Fruit fly (Drosophila melanogaster) whole organism, embryonic: ENCODE data around the gene RabX5.

Experiments used
- Ada2b ChIP-seq: fragments of 200-800 bp; sonication (Bioruptor generic); IDR thresholded peaks from 2 replicates; pipeline ENCODE4 v1.3.6; 2022; ENCODE audit warnings: missing biosample characterization, missing genetic modification characterization
- Awh ChIP-seq: fragments of 200-800 bp; sonication (Bioruptor generic); IDR thresholded peaks from 2 replicates; pipeline ENCODE4, ENCODE4 v1.3.6; 2022; ENCODE audit warnings: missing biosample characterization, missing genetic modification characterization
- BEAF-32 ChIP-seq: fragments of 200-800 bp; sonication (Bioruptor generic); optimal IDR thresholded peaks from 3 replicates; lab custom pipeline; 2017; ENCODE audit warnings: missing biosample characterization, missing genetic modification characterization, mild to moderate bottlenecking, moderate library complexity, missing genetic modification reagents
- CG11085 ChIP-seq: fragments of 200-800 bp; sonication (Bioruptor generic); IDR thresholded peaks from 2 replicates; pipeline ENCODE4 v1.3.6; 2022; ENCODE audit warnings: missing biosample characterization, missing genetic modification characterization
- CG14050 ChIP-seq: fragments of 200-800 bp; sonication (Bioruptor generic); IDR thresholded peaks from 3 replicates; pipeline ENCODE4 v1.3.6; 2022; ENCODE audit warnings: missing biosample characterization, missing genetic modification characterization
- CG15601 ChIP-seq: fragments of 200-800 bp; sonication (Bioruptor generic); optimal IDR thresholded peaks from 3 replicates; lab custom pipeline; 2019; ENCODE audit warnings: missing biosample characterization, mild to moderate bottlenecking, missing genetic modification characterization, moderate library complexity
- CG17359 ChIP-seq: fragments of 200-800 bp; sonication (Bioruptor generic); optimal IDR thresholded peaks from 3 replicates; lab custom pipeline; 2018; ENCODE audit warnings: missing biosample characterization, mild to moderate bottlenecking, missing genetic modification characterization, moderate library complexity
- CG18599 ChIP-seq: fragments of 200-800 bp; sonication (Bioruptor generic); optimal IDR thresholded peaks from 3 replicates; lab custom pipeline; 2017; ENCODE audit warnings: missing biosample characterization, missing genetic modification characterization, mild to moderate bottlenecking, moderate library complexity, missing genetic modification reagents
- CG2116 ChIP-seq: fragments of 200-800 bp; sonication (Bioruptor generic); optimal IDR thresholded peaks from 3 replicates; lab custom pipeline; 2018; ENCODE audit warnings: missing biosample characterization, mild to moderate bottlenecking, missing genetic modification characterization
- CG30403 ChIP-seq: fragments of 200-800 bp; sonication (Bioruptor generic); optimal IDR thresholded peaks from 3 replicates; lab custom pipeline; 2016; ENCODE audit warnings: missing biosample characterization, missing genetic modification characterization
- CG32772 ChIP-seq: fragments of 200-800 bp; sonication (Bioruptor generic); IDR thresholded peaks from 2 replicates; pipeline ENCODE4 v1.3.6; 2022; ENCODE audit warnings: missing biosample characterization, missing genetic modification characterization
- CG42726 ChIP-seq: fragments of 200-800 bp; sonication (Bioruptor generic); IDR thresholded peaks from 2 replicates; pipeline ENCODE4 v1.3.6; 2022; ENCODE audit warnings: missing biosample characterization, missing genetic modification characterization; ENCODE audit not compliant: partially characterized antibody
- CG4360 ChIP-seq: fragments of 200-800 bp; sonication (Bioruptor generic); IDR thresholded peaks from 2 replicates; pipeline ENCODE4 v1.3.6; 2022; ENCODE audit warnings: missing biosample characterization, missing genetic modification characterization
- CG4424 ChIP-seq: fragments of 200-800 bp; sonication (Bioruptor generic); optimal IDR thresholded peaks from 3 replicates; lab custom pipeline; 2016; ENCODE audit warnings: missing biosample characterization, missing genetic modification characterization
- CG4617 ChIP-seq: fragments of 200-800 bp; sonication (Bioruptor generic); optimal IDR thresholded peaks from 3 replicates; lab custom pipeline; 2016; ENCODE audit warnings: missing biosample characterization, missing genetic modification characterization, borderline replicate concordance
- CG4854 ChIP-seq: fragments of 200-800 bp; sonication (Bioruptor generic); optimal IDR thresholded peaks from 2 replicates; lab custom pipeline; 2016; ENCODE audit warnings: missing biosample characterization, missing genetic modification characterization, inconsistent platforms
- CG7786 ChIP-seq: fragments of 200-800 bp; sonication (Bioruptor generic); optimal IDR thresholded peaks from 2 replicates; lab custom pipeline; 2016; ENCODE audit warnings: missing biosample characterization, missing genetic modification characterization
- CG8089 ChIP-seq: fragments of 200-800 bp; sonication (Bioruptor generic); optimal IDR thresholded peaks from 3 replicates; lab custom pipeline; 2016; ENCODE audit warnings: missing biosample characterization, missing genetic modification characterization
- CG8388 ChIP-seq: fragments of 200-800 bp; sonication (Bioruptor generic); optimal IDR thresholded peaks from 2 replicates; lab custom pipeline; 2019; ENCODE audit warnings: missing biosample characterization, mild to moderate bottlenecking, missing genetic modification characterization, moderate library complexity
- CG9797 ChIP-seq: fragments of 200-800 bp; sonication (Bioruptor generic); optimal IDR thresholded peaks from 3 replicates; lab custom pipeline; 2018; ENCODE audit warnings: missing biosample characterization, mild to moderate bottlenecking, missing genetic modification characterization
- CG9817 ChIP-seq: fragments of 200-800 bp; sonication (Bioruptor generic); optimal IDR thresholded peaks from 2 replicates; lab custom pipeline; 2018; ENCODE audit warnings: missing biosample characterization, mild to moderate bottlenecking, missing genetic modification characterization, moderate library complexity
- CG9932 ChIP-seq: fragments of 200-800 bp; sonication (Bioruptor generic); IDR thresholded peaks from 2 replicates; pipeline ENCODE4 v1.3.6; 2022; ENCODE audit warnings: missing biosample characterization, missing genetic modification characterization
- D ChIP-seq, 2 experiments: fragments of 200-800 bp in 1 of 2; fragments of >200 bp in 1 of 2; sonication (Bioruptor generic) in 1 of 2; optimal IDR thresholded peaks; 2 replicates in 1 of 2; 3 replicates in 1 of 2; lab custom pipeline; 2017; ENCODE audit warnings: mild to moderate bottlenecking in 1 of 2, missing biosample characterization in 1 of 2, missing genetic modification characterization in 1 of 2, missing genetic modification reagents in 1 of 2
- Fer1 ChIP-seq: fragments of 200-800 bp; sonication (Bioruptor generic); optimal IDR thresholded peaks from 2 replicates; lab custom pipeline; 2017; ENCODE audit warnings: missing biosample characterization, mild to moderate bottlenecking, missing genetic modification characterization
- Fer3 ChIP-seq: fragments of 200-800 bp; sonication (Bioruptor generic); optimal IDR thresholded peaks from 2 replicates; lab custom pipeline; 2018; ENCODE audit warnings: missing biosample characterization, mild to moderate bottlenecking, missing genetic modification characterization, moderate library complexity
- H2.0 ChIP-seq: fragments of 200-800 bp; sonication (Bioruptor generic); IDR thresholded peaks from 2 replicates; pipeline ENCODE4 v1.3.6; 2022; ENCODE audit warnings: missing biosample characterization, missing genetic modification characterization
- HHEX ChIP-seq: fragments of 200-800 bp; sonication (Bioruptor generic); optimal IDR thresholded peaks from 3 replicates; lab custom pipeline; 2017; ENCODE audit warnings: missing biosample characterization, mild to moderate bottlenecking, missing genetic modification characterization, missing genetic modification reagents
- HmgD ChIP-seq: fragments of 200-800 bp; sonication (Bioruptor generic); optimal IDR thresholded peaks from 3 replicates; lab custom pipeline; 2016; ENCODE audit warnings: missing biosample characterization, missing genetic modification characterization
- Hr39 ChIP-seq: fragments of >200 bp; optimal IDR thresholded peaks from 2 replicates; lab custom pipeline; 2017
- MESR4 ChIP-seq: fragments of 200-800 bp; sonication (Bioruptor generic); optimal IDR thresholded peaks from 2 replicates; lab custom pipeline; 2018; ENCODE audit warnings: missing biosample characterization, mild to moderate bottlenecking, missing genetic modification characterization, moderate library complexity
- Max ChIP-seq: fragments of 200-800 bp; sonication (Bioruptor generic); optimal IDR thresholded peaks from 2 replicates; lab custom pipeline; 2016; ENCODE audit warnings: missing biosample characterization, mild to moderate bottlenecking, missing genetic modification characterization
- PHDP ChIP-seq: fragments of 200-800 bp; sonication (Bioruptor generic); optimal IDR thresholded peaks from 3 replicates; lab custom pipeline; 2018; ENCODE audit warnings: missing biosample characterization, mild to moderate bottlenecking, missing genetic modification characterization, moderate library complexity
- Ptx1 ChIP-seq: fragments of 200-800 bp; sonication (Bioruptor generic); IDR thresholded peaks from 2 replicates; pipeline ENCODE4 v1.3.6; 2022; ENCODE audit warnings: missing biosample characterization, missing genetic modification characterization
- Rx ChIP-seq: fragments of 200-800 bp; sonication (Bioruptor generic); IDR thresholded peaks from 2 replicates; pipeline ENCODE4 v1.3.6; 2022; ENCODE audit warnings: missing biosample characterization, missing genetic modification characterization
- Spps ChIP-seq: fragments of 200-800 bp; sonication (Bioruptor generic); optimal IDR thresholded peaks from 2 replicates; lab custom pipeline; 2018; ENCODE audit warnings: missing biosample characterization, mild to moderate bottlenecking, missing genetic modification characterization
- Xrp1 ChIP-seq: fragments of 200-800 bp; sonication (Bioruptor generic); IDR thresholded peaks from 2 replicates; pipeline ENCODE4 v1.3.6; 2022; ENCODE audit warnings: missing biosample characterization, missing genetic modification characterization
- YL-1 ChIP-seq: fragments of 200-800 bp; sonication (Bioruptor generic); optimal IDR thresholded peaks from 3 replicates; lab custom pipeline; 2017; ENCODE audit warnings: missing biosample characterization, mild to moderate bottlenecking, missing genetic modification characterization
- ci ChIP-seq: fragments of 200-800 bp; sonication (Bioruptor generic); IDR thresholded peaks from 3 replicates; pipeline ENCODE4 v1.3.6; 2022; ENCODE audit warnings: missing biosample characterization, missing genetic modification characterization
- esg ChIP-seq: fragments of 200-800 bp; sonication (Bioruptor generic); conservative IDR thresholded peaks from 2 replicates; pipeline ENCODE4 v1.3.6; 2022; ENCODE audit warnings: missing biosample characterization, missing genetic modification characterization
- gce ChIP-seq: fragments of 200-800 bp; sonication (Bioruptor generic); IDR thresholded peaks from 3 replicates; pipeline ENCODE4 v1.3.6; 2022; ENCODE audit warnings: missing biosample characterization, missing genetic modification characterization
- gfzf ChIP-seq: fragments of 200-800 bp; sonication (Bioruptor generic); optimal IDR thresholded peaks from 2 replicates; lab custom pipeline; 2016; ENCODE audit warnings: missing biosample characterization, mild to moderate bottlenecking, missing genetic modification characterization, moderate library complexity
- gt ChIP-seq: fragments of 200-800 bp; sonication (Bioruptor generic); IDR thresholded peaks from 2 replicates; pipeline ENCODE4 v1.3.6; 2022; ENCODE audit warnings: missing biosample characterization, missing genetic modification characterization
- hth ChIP-seq: fragments of >200 bp; optimal IDR thresholded peaks from 2 replicates; lab custom pipeline; 2017; ENCODE audit warnings: inconsistent platforms
- mam ChIP-seq: fragments of 200-800 bp; sonication (Bioruptor generic); optimal IDR thresholded peaks from 3 replicates; lab custom pipeline; 2016; ENCODE audit warnings: missing biosample characterization, missing genetic modification characterization
- otp ChIP-seq: fragments of 200-800 bp; sonication (Bioruptor generic); IDR thresholded peaks from 3 replicates; pipeline ENCODE4, ENCODE4 v1.3.6; 2022; ENCODE audit warnings: missing biosample characterization, missing genetic modification characterization
- seq ChIP-seq: fragments of 200-800 bp; sonication (Bioruptor generic); IDR thresholded peaks from 2 replicates; pipeline ENCODE4 v1.3.6; 2022; ENCODE audit warnings: missing biosample characterization, missing genetic modification characterization
- sqz ChIP-seq: fragments of 200-800 bp; sonication (Bioruptor generic); optimal IDR thresholded peaks from 3 replicates; lab custom pipeline; 2018; ENCODE audit warnings: missing biosample characterization, mild to moderate bottlenecking, missing genetic modification characterization
- sug ChIP-seq: fragments of 200-800 bp; optimal IDR thresholded peaks from 2 replicates; lab custom pipeline; 2019; ENCODE audit warnings: missing biosample characterization, mild to moderate bottlenecking, missing genetic modification characterization, moderate library complexity
- tap ChIP-seq: fragments of 200-800 bp; optimal IDR thresholded peaks from 3 replicates; lab custom pipeline; 2019; ENCODE audit warnings: missing biosample characterization, mild to moderate bottlenecking, missing genetic modification characterization, moderate library complexity
- zfh1 ChIP-seq: fragments of 200-800 bp; sonication (Bioruptor generic); IDR thresholded peaks from 3 replicates; pipeline ENCODE4 v1.3.6; 2022; ENCODE audit warnings: missing biosample characterization, missing genetic modification characterization

Gene RabX5

DNA sequence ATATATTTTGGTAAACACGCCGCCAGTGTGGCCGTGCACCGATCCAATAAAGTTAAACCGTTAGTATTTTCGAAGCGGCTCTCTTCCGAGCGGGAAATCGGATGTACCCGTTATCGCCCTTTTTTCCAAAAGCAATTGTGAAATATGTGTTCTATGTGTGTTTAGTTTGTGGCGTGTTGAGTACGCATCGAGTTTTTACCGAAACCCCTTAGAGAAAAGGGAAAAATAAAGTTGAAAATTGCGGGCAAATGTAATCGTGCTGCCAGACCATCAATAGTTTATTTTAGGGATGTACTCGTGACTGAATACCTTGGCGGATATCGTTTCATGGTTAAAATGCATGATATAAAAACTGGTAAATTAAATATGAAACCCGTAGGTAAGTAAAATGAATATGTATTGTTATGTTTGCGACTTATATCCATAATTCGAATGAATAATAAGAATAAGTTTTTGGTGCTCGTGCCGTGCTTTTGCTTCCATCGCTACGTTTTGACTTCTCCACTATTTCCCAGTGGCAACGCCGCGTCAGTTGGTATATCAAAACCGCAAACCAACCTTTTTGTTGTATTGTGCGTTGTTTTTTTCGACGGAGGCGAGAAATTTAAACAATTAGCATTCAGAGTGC is 30.6 kb downstream of the RabX5 start, which contains the start of the genes Mettl2 and Bgb (continued):
- TF ChIP-seq CG8388 (GFP tag; lab: Kevin White, UChicago) (peak; percentile 60), tap (tag; lab: Kevin White, UChicago) (no peak), sug (tag; lab: Kevin White, UChicago) (peak; percentile 76), CG9797 (peak; percentile 76), CG32772 (GFP tag; lab: Robert Waterston, UW) (peak; percentile 86), CG7786 (peak; percentile 83), Ada2b (GFP tag; lab: Robert Waterston, UW) (peak; percentile 71), Rx (GFP tag; lab: Robert Waterston, UW) (peak; percentile 69), BEAF-32 (GFP tag; lab: Kevin White, UChicago) (peak; percentile 89), CG4617 (peak; percentile 59), gce (GFP tag; lab: Robert Waterston, UW) (no peak), CG9932 (GFP tag; lab: Robert Waterston, UW) (peak; percentile 91), HHEX (GFP tag; lab: Kevin White, UChicago) (peak; percentile 32), Spps (tag; lab: Kevin White, UChicago) (peak; percentile 65), Fer1 (peak; percentile 58), H2.0 (peak; percentile 60), CG4854 (no peak), D (optimal IDR thresholded peaks at IDR 0.05; lab: Kevin White, UChicago) (no peak), D (GFP tag; optimal IDR thresholded peaks at IDR 0.05; lab: Kevin White, UChicago) (peak; percentile 46), MESR4 (GFP tag; lab: Kevin White, UChicago) (no peak), mam (GFP tag; lab: Kevin White, UChicago) (peak; percentile 90), esg (GFP tag; lab: Robert Waterston, UW) (peak; percentile 78), hth (lab: Kevin White, UChicago) (no peak), gt (GFP tag; lab: Robert Waterston, UW) (no peak; the same call in 1 of the 2 replicates), gfzf (GFP tag; lab: Kevin White, UChicago) (peak; percentile 64), otp (GFP tag; lab: Robert Waterston, UW) (0 out of 3 replicates have a peak, but pooled peaks have one; percentile 34), CG30403 (peak; percentile 92), CG2116 (GFP tag; lab: Kevin White, UChicago) (peak; percentile 53), PHDP (peak; percentile 57), CG4424 (peak; percentile 84), CG18599 (GFP tag; lab: Kevin White, UChicago) (peak; percentile 80), zfh1 (GFP tag; lab: Robert Waterston, UW) (peak; percentile 84), Xrp1 (peak; percentile 76), Awh (peak; percentile 25; the same call in 1 of the 2 replicates), seq (GFP tag; lab: Robert Waterston, UW) (peak; percentile 44; the same call in 1 of the 2 replicates), CG14050 (GFP tag; lab: Robert Waterston, UW) (peak; percentile 23; the same call in 2 of the 3 replicates), sqz (GFP tag; lab: Kevin White, UChicago) (no peak), Ptx1 (peak; percentile 89), CG11085 (GFP tag; lab: Robert Waterston, UW) (peak; percentile 45; the same call in 1 of the 2 replicates), YL-1 (peak; percentile 58), CG9817 (peak; percentile 87), HmgD (GFP tag; lab: Kevin White, UChicago) (peak; percentile 53), Fer3 (tag; lab: Kevin White, UChicago) (peak; percentile 77), CG15601 (tag; lab: Kevin White, UChicago) (no peak), CG17359 (tag; lab: Kevin White, UChicago) (peak; percentile 62), CG42726 (GFP tag; lab: Robert Waterston, UW) (no peak), CG8089 (GFP tag; lab: Kevin White, UChicago) (peak; percentile 62), Max (peak; percentile 60), CG4360 (peak; percentile 76), ci (GFP tag; lab: Robert Waterston, UW) (peak; percentile 66; the same call in 2 of the 3 replicates), Hr39 (no peak)
